Worm (Caenorhabditis elegans) whole organism, L2 larva: Measurements from ENCODE around the gene srh-73.

Source experiments
- C34F6.9 ChIP-seq: fragments of 150-350 bp; optimal IDR thresholded peaks from 2 replicates; lab custom pipeline; 2014; ENCODE audit warnings: missing biosample characterization, missing genetic modification characterization
- Y55F3AM.14 ChIP-seq: fragments of 200-800 bp; sonication (Bioruptor generic); optimal IDR thresholded peaks from 2 replicates; lab custom pipeline; 2018; ENCODE audit warnings: mild to moderate bottlenecking, missing genetic modification characterization, missing compliant biosample characterization
- aly-2 ChIP-seq: fragments of 150-350 bp; optimal IDR thresholded peaks from 2 replicates; lab custom pipeline; 2014; ENCODE audit warnings: missing biosample characterization, missing genetic modification characterization
- ama-1 ChIP-seq: fragments of 150-350 bp; optimal IDR thresholded peaks from 2 replicates; lab custom pipeline; 2018; ENCODE audit warnings: inconsistent platforms
- ceh-82 ChIP-seq: fragments of 150-350 bp; optimal IDR thresholded peaks from 2 replicates; lab custom pipeline; 2014; ENCODE audit warnings: missing biosample characterization, missing genetic modification characterization
- egl-27 ChIP-seq: sonication (generic microtip); optimal IDR thresholded peaks from 3 replicates; lab custom pipeline; 2017; ENCODE audit warnings: missing biosample characterization, missing genetic modification reagents, missing genetic modification characterization
- lin-39 ChIP-seq: fragments of 150-350 bp; optimal IDR thresholded peaks from 2 replicates; lab custom pipeline; 2014; ENCODE audit warnings: missing biosample characterization, missing genetic modification reagents, missing genetic modification characterization
- lsy-2 ChIP-seq, 2 experiments: fragments of 150-350 bp in 1 of 2; sonication (generic microtip) in 1 of 2; optimal IDR thresholded peaks; 2 replicates each; lab custom pipeline; 2014 to 2017; ENCODE audit warnings: missing biosample characterization in 2 of 2, missing genetic modification characterization in 2 of 2
- mab-5 ChIP-seq: fragments of 150-350 bp; optimal IDR thresholded peaks from 2 replicates; lab custom pipeline; 2014; ENCODE audit warnings: missing biosample characterization, missing genetic modification characterization
- nhr-12 ChIP-seq: fragments of 150-350 bp; optimal IDR thresholded peaks from 2 replicates; lab custom pipeline; 2014; ENCODE audit warnings: missing biosample characterization, missing genetic modification characterization
- nhr-129 ChIP-seq: fragments of 150-350 bp; optimal IDR thresholded peaks from 2 replicates; lab custom pipeline; 2014; ENCODE audit warnings: missing biosample characterization, missing genetic modification characterization
- nhr-23 ChIP-seq: fragments of 150-350 bp; optimal IDR thresholded peaks from 2 replicates; lab custom pipeline; 2014; ENCODE audit warnings: missing biosample characterization, missing genetic modification reagents, missing genetic modification characterization
- nhr-6 ChIP-seq: fragments of 150-350 bp; optimal IDR thresholded peaks from 2 replicates; lab custom pipeline; 2014; ENCODE audit warnings: missing biosample characterization, missing genetic modification characterization
- peb-1 ChIP-seq: fragments of 150-350 bp; optimal IDR thresholded peaks from 2 replicates; lab custom pipeline; 2014; ENCODE audit warnings: missing biosample characterization, missing genetic modification characterization
- skn-1 ChIP-seq: sonication (generic microtip); optimal IDR thresholded peaks from 2 replicates; lab custom pipeline; 2017; ENCODE audit warnings: missing biosample characterization, missing genetic modification characterization
- snpc-4 ChIP-seq: fragments of 150-350 bp; optimal IDR thresholded peaks from 2 replicates; lab custom pipeline; 2014; ENCODE audit warnings: missing biosample characterization, missing genetic modification characterization
- unc-62 ChIP-seq: fragments of 150-350 bp; optimal IDR thresholded peaks from 2 replicates; lab custom pipeline; 2014; ENCODE audit warnings: missing biosample characterization, missing genetic modification reagents, missing genetic modification characterization
- ztf-11 ChIP-seq: sonication (generic microtip); optimal IDR thresholded peaks from 2 replicates; lab custom pipeline; 2017; ENCODE audit warnings: missing biosample characterization, missing genetic modification characterization
- ztf-4 ChIP-seq: fragments of 150-350 bp; optimal IDR thresholded peaks from 2 replicates; lab custom pipeline; 2014; ENCODE audit warnings: missing biosample characterization, missing genetic modification characterization

srh-73 gene

DNA sequence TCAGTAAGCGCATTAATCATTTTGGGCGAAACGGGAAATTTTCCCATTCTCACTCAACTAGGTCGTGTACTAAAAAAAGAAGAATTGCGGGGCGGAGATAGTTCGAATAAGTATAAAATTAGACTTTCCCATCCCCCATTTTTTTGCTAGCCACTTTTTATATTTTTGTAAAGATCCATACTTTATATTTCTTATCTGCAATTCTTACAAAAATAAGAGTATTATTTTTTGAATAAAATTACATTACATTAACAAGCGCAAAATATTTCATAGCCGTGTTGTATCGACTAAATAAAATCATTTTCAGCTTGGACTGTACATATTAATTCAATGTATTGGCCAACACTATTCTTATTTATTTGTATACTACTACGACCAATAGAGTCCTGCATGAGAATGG, 43.6 kb downstream of the srh-73 start, which contains the start of gene F49C5.11:
TSS of gene F49C5.11 (plus strand) at position 301 of the 400 bp plus-strand sequence.
- TF ChIP-seq nhr-129 (tag; lab: Kevin White, UChicago), result no peak
- no peak for TF ChIP-seq C34F6.9 (tag; lab: Kevin White, UChicago)
- no peak for TF ChIP-seq ztf-4 (tag; lab: Kevin White, UChicago)
- TF ChIP-seq nhr-23 (tag; lab: Kevin White, UChicago), result no peak
- no peak for TF ChIP-seq aly-2
- no peak for TF ChIP-seq unc-62 (GFP tag; lab: Kevin White, UChicago)
- no peak for TF ChIP-seq peb-1 (tag; lab: Kevin White, UChicago)
- no peak for TF ChIP-seq ztf-11 (tag; lab: Kevin White, UChicago)
- no peak for TF ChIP-seq lin-39
- no peak for TF ChIP-seq Y55F3AM.14 (GFP tag; lab: Kevin White, UChicago)
- TF ChIP-seq egl-27 (tag; lab: Kevin White, UChicago), result no peak
- no peak for TF ChIP-seq nhr-12

- TF ChIP-seq ama-1 (lab: Kevin White, UChicago) (no peak), skn-1 (tag; lab: Kevin White, UChicago) (no peak), lin-39 (no peak), mab-5 (tag; lab: Kevin White, UChicago) (no peak), snpc-4 (no peak), ceh-82 (no peak), nhr-6 (tag; lab: Kevin White, UChicago) (no peak), lsy-2 (tag; optimal IDR thresholded peaks at IDR 0.05; lab: Kevin White, UChicago) (no peak), ztf-4 (tag; lab: Kevin White, UChicago) (no peak)
These were observed 48.2 kb downstream of the srh-73 start, which contains the start of gene F49C5.12 for ce11 chrII:12560210-12560609. TSS of gene F49C5.12 (minus strand) at chrII:12560310.
